Fruit fly (Drosophila melanogaster) whole organism, prepupa: Measurements from ENCODE around the gene BBIP1.

Experiments used
- Blimp-1 ChIP-seq: fragments of 200-800 bp; sonication (Bioruptor generic); optimal IDR thresholded peaks from 3 replicates; lab custom pipeline; 2017; ENCODE audit warnings: missing biosample characterization, missing genetic modification characterization, mild to moderate bottlenecking, moderate library complexity, missing genetic modification reagents
- CG10631 ChIP-seq: fragments of 200-800 bp; sonication (Bioruptor generic); optimal IDR thresholded peaks from 2 replicates; lab custom pipeline; 2016; ENCODE audit warnings: missing biosample characterization, missing genetic modification characterization
- CG11762 ChIP-seq: fragments of 200-800 bp; sonication (Bioruptor generic); optimal IDR thresholded peaks from 3 replicates; lab custom pipeline; 2016; ENCODE audit warnings: missing biosample characterization, missing genetic modification characterization; ENCODE audit not compliant: insufficient read depth
- CG11902 ChIP-seq: fragments of 200-800 bp; sonication (Bioruptor generic); optimal IDR thresholded peaks from 3 replicates; lab custom pipeline; 2016; ENCODE audit warnings: missing biosample characterization, missing genetic modification characterization
- CG15336 ChIP-seq: fragments of 200-800 bp; sonication (Bioruptor generic); IDR thresholded peaks from 2 replicates; pipeline ENCODE4 v1.3.6; 2022; ENCODE audit warnings: missing biosample characterization, missing genetic modification characterization
- CG1621 ChIP-seq: fragments of 200-800 bp; sonication (Bioruptor generic); optimal IDR thresholded peaks from 3 replicates; lab custom pipeline; 2018; ENCODE audit warnings: missing biosample characterization, mild to moderate bottlenecking, missing genetic modification characterization
- CG32006 ChIP-seq: fragments of 200-800 bp; sonication (Bioruptor generic); optimal IDR thresholded peaks from 3 replicates; lab custom pipeline; 2017; ENCODE audit warnings: missing biosample characterization, mild to moderate bottlenecking, missing genetic modification characterization
- CG3919 ChIP-seq: fragments of 200-800 bp; sonication (Bioruptor generic); optimal IDR thresholded peaks from 3 replicates; lab custom pipeline; 2016; ENCODE audit warnings: missing biosample characterization, missing genetic modification characterization
- CG4318 ChIP-seq: fragments of 200-800 bp; sonication (Bioruptor generic); optimal IDR thresholded peaks from 3 replicates; lab custom pipeline; 2017; ENCODE audit warnings: missing biosample characterization, mild to moderate bottlenecking, missing genetic modification characterization
- CG6163 ChIP-seq: fragments of 200-800 bp; sonication (Bioruptor generic); IDR thresholded peaks from 3 replicates; pipeline ENCODE4 v1.3.6; 2022; ENCODE audit warnings: missing biosample characterization, missing genetic modification characterization
- CG6276 ChIP-seq: fragments of 200-800 bp; sonication (Bioruptor generic); optimal IDR thresholded peaks from 2 replicates; lab custom pipeline; 2017; ENCODE audit warnings: missing biosample characterization, mild to moderate bottlenecking, missing genetic modification characterization
- CG6792 ChIP-seq: fragments of 200-800 bp; sonication (Bioruptor generic); optimal IDR thresholded peaks from 3 replicates; lab custom pipeline; 2016; ENCODE audit warnings: missing biosample characterization, missing genetic modification characterization
- CG6808 ChIP-seq: fragments of 200-800 bp; sonication (Bioruptor generic); optimal IDR thresholded peaks from 3 replicates; lab custom pipeline; 2017; ENCODE audit warnings: missing biosample characterization, missing genetic modification characterization, mild to moderate bottlenecking, moderate library complexity, missing genetic modification reagents
- CG7368 ChIP-seq: fragments of 200-800 bp; sonication (Bioruptor generic); optimal IDR thresholded peaks from 3 replicates; lab custom pipeline; 2016; ENCODE audit warnings: missing biosample characterization, missing genetic modification characterization
- CG8632 ChIP-seq: fragments of 200-800 bp; sonication (Bioruptor generic); optimal IDR thresholded peaks from 3 replicates; lab custom pipeline; 2016; ENCODE audit warnings: missing biosample characterization, missing genetic modification characterization
- CG9139 ChIP-seq: fragments of 200-800 bp; sonication (Bioruptor generic); optimal IDR thresholded peaks from 3 replicates; lab custom pipeline; 2017; ENCODE audit warnings: missing biosample characterization, mild to moderate bottlenecking, missing genetic modification characterization
- Eip75B ChIP-seq: fragments of 200-800 bp; sonication (Bioruptor generic); optimal IDR thresholded peaks from 3 replicates; lab custom pipeline; 2016; ENCODE audit warnings: missing biosample characterization, missing genetic modification characterization
- Eip93F ChIP-seq: fragments of 200-800 bp; sonication (Bioruptor generic); optimal IDR thresholded peaks from 2 replicates; lab custom pipeline; 2016; ENCODE audit warnings: missing biosample characterization, mild to moderate bottlenecking, missing genetic modification characterization
- Ets21C ChIP-seq: fragments of 200-800 bp; sonication (Bioruptor generic); optimal IDR thresholded peaks from 3 replicates; lab custom pipeline; 2016; ENCODE audit warnings: missing biosample characterization, missing genetic modification characterization
- Gug ChIP-seq: fragments of 200-800 bp; sonication (Bioruptor generic); IDR thresholded peaks from 2 replicates; pipeline ENCODE4 v1.3.6; 2022; ENCODE audit warnings: missing biosample characterization, missing genetic modification characterization
- Hr38 ChIP-seq: sonication (Bioruptor generic); optimal IDR thresholded peaks from 2 replicates; lab custom pipeline; 2016; ENCODE audit warnings: missing biosample characterization, missing genetic modification characterization
- Hr39 ChIP-seq: fragments of 200-800 bp; sonication (Bioruptor generic); optimal IDR thresholded peaks from 2 replicates; lab custom pipeline; 2016; ENCODE audit warnings: missing biosample characterization, missing genetic modification characterization
- Lpt ChIP-seq: fragments of 200-800 bp; sonication (Bioruptor generic); optimal IDR thresholded peaks from 3 replicates; lab custom pipeline; 2016; ENCODE audit warnings: missing biosample characterization, missing genetic modification characterization
- Met ChIP-seq: fragments of 200-800 bp; sonication (Bioruptor generic); optimal IDR thresholded peaks from 3 replicates; lab custom pipeline; 2016; ENCODE audit warnings: missing biosample characterization, missing genetic modification characterization
- OdsH ChIP-seq: fragments of 200-800 bp; sonication (Bioruptor generic); optimal IDR thresholded peaks from 3 replicates; lab custom pipeline; 2016; ENCODE audit warnings: missing biosample characterization, missing genetic modification characterization
- Sox14 ChIP-seq: fragments of 200-800 bp; sonication (Bioruptor generic); optimal IDR thresholded peaks from 3 replicates; lab custom pipeline; 2016; ENCODE audit warnings: missing biosample characterization, missing genetic modification characterization
- Sox15 ChIP-seq: fragments of 200-800 bp; sonication (Bioruptor generic); optimal IDR thresholded peaks from 3 replicates; lab custom pipeline; 2016; ENCODE audit warnings: missing biosample characterization, missing genetic modification characterization
- achi ChIP-seq: fragments of 200-800 bp; sonication (Bioruptor generic); optimal IDR thresholded peaks from 3 replicates; lab custom pipeline; 2016; ENCODE audit warnings: missing biosample characterization, missing genetic modification characterization
- cyc ChIP-seq: fragments of 200-800 bp; sonication (Bioruptor generic); optimal IDR thresholded peaks from 3 replicates; lab custom pipeline; 2016; ENCODE audit warnings: missing biosample characterization, missing genetic modification characterization
- dac ChIP-seq: fragments of 200-800 bp; sonication (Bioruptor generic); optimal IDR thresholded peaks from 2 replicates; lab custom pipeline; 2017; ENCODE audit warnings: missing biosample characterization, mild to moderate bottlenecking, missing genetic modification characterization
- dsx ChIP-seq: fragments of 200-800 bp; optimal IDR thresholded peaks from 3 replicates; lab custom pipeline; 2019; ENCODE audit warnings: missing biosample characterization, mild to moderate bottlenecking, missing genetic modification characterization, moderate library complexity; ENCODE audit not compliant: poor library complexity, severe bottlenecking
- eg ChIP-seq: fragments of 200-800 bp; sonication (Bioruptor generic); IDR thresholded peaks from 3 replicates; pipeline ENCODE4 v1.3.6; 2022; ENCODE audit warnings: missing biosample characterization, missing genetic modification characterization
- esn ChIP-seq: fragments of 200-800 bp; sonication (Bioruptor generic); optimal IDR thresholded peaks from 2 replicates; lab custom pipeline; 2016; ENCODE audit warnings: missing biosample characterization, mild to moderate bottlenecking, missing genetic modification characterization, moderate library complexity
- fd85E ChIP-seq: fragments of 200-800 bp; sonication (Bioruptor generic); optimal IDR thresholded peaks from 3 replicates; lab custom pipeline; 2016; ENCODE audit warnings: missing biosample characterization, missing genetic modification characterization
- lz ChIP-seq: fragments of 200-800 bp; sonication (Bioruptor generic); optimal IDR thresholded peaks from 3 replicates; lab custom pipeline; 2016; ENCODE audit warnings: missing biosample characterization, missing genetic modification characterization
- net ChIP-seq: fragments of 200-800 bp; sonication (Bioruptor generic); optimal IDR thresholded peaks from 3 replicates; lab custom pipeline; 2016; ENCODE audit warnings: missing biosample characterization, missing genetic modification characterization
- spab ChIP-seq: fragments of 200-800 bp; sonication (Bioruptor generic); optimal IDR thresholded peaks from 2 replicates; lab custom pipeline; 2017; ENCODE audit warnings: missing biosample characterization, mild to moderate bottlenecking, missing genetic modification characterization, missing genetic modification reagents
- ss ChIP-seq, 2 experiments: fragments of 200-800 bp; sonication (Bioruptor generic); optimal IDR thresholded peaks; 2 replicates in 1 of 2; 3 replicates in 1 of 2; lab custom pipeline; 2017 to 2018; ENCODE audit warnings: mild to moderate bottlenecking in 2 of 2, missing biosample characterization in 2 of 2, missing genetic modification characterization in 2 of 2, moderate library complexity in 1 of 2
- svp ChIP-seq: fragments of 200-800 bp; sonication (Bioruptor generic); peaks from one replicate; lab custom pipeline; 2016; ENCODE audit warnings: missing biosample characterization, missing genetic modification characterization
- topi ChIP-seq: fragments of 200-800 bp; sonication (Bioruptor generic); optimal IDR thresholded peaks from 3 replicates; lab custom pipeline; 2016; ENCODE audit warnings: missing biosample characterization, missing genetic modification characterization

BBIP1 gene

DNA sequence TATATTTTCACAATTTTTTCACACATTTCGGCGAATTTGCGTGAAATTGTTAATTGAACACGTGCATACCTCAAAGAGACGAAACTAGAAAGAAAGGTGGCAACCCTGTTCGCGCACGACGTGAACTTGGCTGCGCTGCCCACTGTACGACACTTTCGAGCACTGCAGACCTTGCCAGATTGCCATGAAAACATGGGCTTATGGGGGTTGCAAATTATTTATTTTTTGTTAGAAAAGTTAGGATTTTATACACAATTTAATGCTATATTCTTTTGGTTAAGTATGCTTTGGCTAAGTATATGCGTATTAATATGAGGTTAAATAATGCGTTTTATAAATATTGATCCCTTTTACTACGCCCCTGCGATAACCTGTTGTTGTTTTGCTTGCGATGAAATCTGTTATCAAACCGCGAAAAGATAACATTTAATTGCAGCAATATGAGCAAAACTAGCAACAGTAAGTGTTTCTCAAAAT lies 3.0 kb upstream of the BBIP1 start, which contains the start of the genes RpL34b and CG8132 (continued):
- TF ChIP-seq Ets21C (GFP tag; lab: Kevin White, UChicago), result peak; percentile 93
- peak; percentile 94 for TF ChIP-seq CG3919
- TF ChIP-seq Eip93F, result peak; percentile 88
- peak; percentile 89 for TF ChIP-seq achi
- peak; percentile 92 for TF ChIP-seq CG6792 (GFP tag; lab: Kevin White, UChicago)
- peak; percentile 39 for TF ChIP-seq Hr38 (GFP tag; lab: Kevin White, UChicago)
- TF ChIP-seq CG8632, result peak; percentile 86
- peak; percentile 95 for TF ChIP-seq Hr39 (GFP tag; lab: Kevin White, UChicago)
- peak; percentile 89 for TF ChIP-seq CG32006
- peak; percentile 83 for TF ChIP-seq CG7368 (GFP tag; lab: Kevin White, UChicago)
- TF ChIP-seq fd85E (GFP tag; lab: Kevin White, UChicago), result peak; percentile 79
- TF ChIP-seq CG1621 (tag; lab: Kevin White, UChicago), result peak; percentile 82
- peak; percentile 84 for TF ChIP-seq CG11762 (GFP tag; lab: Kevin White, UChicago)
- TF ChIP-seq OdsH (GFP tag; lab: Kevin White, UChicago), result peak; percentile 94
- peak; percentile 78 for TF ChIP-seq CG9139 (GFP tag; lab: Kevin White, UChicago)
- TF ChIP-seq Sox14, result peak; percentile 92
- TF ChIP-seq dac (GFP tag; lab: Kevin White, UChicago), result peak; percentile 86
- TF ChIP-seq Met (GFP tag; lab: Kevin White, UChicago), result peak; percentile 93
- peak; percentile 97 for TF ChIP-seq lz (GFP tag; lab: Kevin White, UChicago)
- peak; percentile 90 for TF ChIP-seq CG11902 (GFP tag; lab: Kevin White, UChicago)
- TF ChIP-seq CG4318 (GFP tag; lab: Kevin White, UChicago), result no peak
- TF ChIP-seq topi, result peak; percentile 90
- peak in 1 of 2 experiments; percentile 84 for TF ChIP-seq ss (GFP tag; optimal IDR thresholded peaks at IDR 0.05; lab: Kevin White, UChicago)
- TF ChIP-seq Gug, result peak; percentile 96
- peak; percentile 86 for TF ChIP-seq net (GFP tag; lab: Kevin White, UChicago)
- peak; percentile 86 for TF ChIP-seq CG15336 (GFP tag; lab: Robert Waterston, UW)
- TF ChIP-seq svp (GFP tag; lab: Kevin White, UChicago), result peak; percentile 95
- peak; percentile 86 for TF ChIP-seq Lpt (GFP tag; lab: Kevin White, UChicago)
- TF ChIP-seq eg (GFP tag; lab: Robert Waterston, UW), result peak; percentile 97
- peak; percentile 91 for TF ChIP-seq CG6163 (GFP tag; lab: Robert Waterston, UW)
- no peak for TF ChIP-seq CG6276
- peak; percentile 96 for TF ChIP-seq Eip75B (GFP tag; lab: Kevin White, UChicago)

DNA sequence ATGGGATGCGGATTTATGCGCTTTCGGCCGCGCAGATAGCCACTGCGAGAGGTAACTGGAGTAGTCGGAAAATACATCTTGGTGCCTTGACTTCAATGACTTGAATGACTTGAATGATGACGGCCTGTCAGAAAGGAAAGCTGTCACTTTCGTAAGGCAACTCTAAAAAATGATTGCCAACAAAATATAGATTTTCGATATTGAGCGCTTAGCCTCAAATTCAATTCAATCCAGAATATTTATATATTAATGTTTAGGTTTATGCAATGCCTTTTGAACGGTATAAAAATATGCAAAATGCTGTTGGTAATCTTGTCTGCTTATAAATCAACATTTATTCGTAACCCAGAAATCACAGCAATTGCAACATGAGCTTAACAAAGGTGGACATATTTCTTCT lies 3.9 kb downstream of the BBIP1 start, which contains the start of gene CG44261:
TSS of gene CG44261 (minus strand) at position 101 of the 400 bp plus-strand sequence.
- TF ChIP-seq CG10631 (GFP tag; lab: Kevin White, UChicago) (no peak), esn (GFP tag; lab: Kevin White, UChicago) (no peak), topi (no peak), CG6808 (GFP tag; lab: Kevin White, UChicago) (no peak), CG1621 (tag; lab: Kevin White, UChicago) (no peak), CG6792 (GFP tag; lab: Kevin White, UChicago) (no peak), CG6163 (GFP tag; lab: Robert Waterston, UW) (no peak), Sox15 (GFP tag; lab: Kevin White, UChicago) (no peak), svp (GFP tag; lab: Kevin White, UChicago) (no peak), ss (GFP tag; optimal IDR thresholded peaks at IDR 0.05; lab: Kevin White, UChicago) (no peak), Lpt (GFP tag; lab: Kevin White, UChicago) (no peak), Blimp-1 (GFP tag; lab: Kevin White, UChicago) (no peak), cyc (no peak), spab (no peak), OdsH (GFP tag; lab: Kevin White, UChicago) (no peak), dsx (GFP tag; lab: Kevin White, UChicago) (no peak)
